Worm (Caenorhabditis elegans) whole organism, midembryonic: Measurements from ENCODE around the gene T04A6.1.

Experiments
- T22C8.4 ChIP-seq: fragments of 200-800 bp; sonication (Bioruptor generic); IDR thresholded peaks from 2 replicates; pipeline ENCODE4 v1.3.6; 2022; ENCODE audit warnings: missing genetic modification characterization, missing compliant biosample characterization
- cog-1 ChIP-seq: sonication (generic microtip); optimal IDR thresholded peaks from 2 replicates; lab custom pipeline; 2016; ENCODE audit warnings: missing genetic modification characterization, missing compliant biosample characterization
- flt-1 ChIP-seq: fragments of 200-800 bp; sonication (Bioruptor generic); IDR thresholded peaks from 2 replicates; pipeline ENCODE4 v1.3.6; 2022; ENCODE audit warnings: missing genetic modification characterization, missing compliant biosample characterization
- klf-2 ChIP-seq: fragments of 200-800 bp; sonication (Bioruptor generic); conservative IDR thresholded peaks from 2 replicates; pipeline ENCODE4 v1.3.6; 2022; ENCODE audit warnings: missing genetic modification reagents, missing genetic modification characterization, missing compliant biosample characterization
- med-1 ChIP-seq: sonication (generic microtip); optimal IDR thresholded peaks from 2 replicates; lab custom pipeline; 2017; ENCODE audit warnings: missing genetic modification characterization, mild to moderate bottlenecking, missing compliant biosample characterization, antibody characterized with exemption, missing genetic modification reagents; ENCODE audit not compliant: insufficient read depth
- ref-1 ChIP-seq: fragments of 200-800 bp; sonication (Bioruptor generic); conservative IDR thresholded peaks from 2 replicates; pipeline ENCODE4 v1.3.6; 2022; ENCODE audit warnings: missing genetic modification reagents, missing genetic modification characterization, missing compliant biosample characterization
- tab-1 ChIP-seq: fragments of 200-800 bp; sonication (Bioruptor generic); IDR thresholded peaks from 2 replicates; pipeline ENCODE4 v1.3.6; 2022; ENCODE audit warnings: missing genetic modification characterization, missing compliant biosample characterization
- ztf-29 ChIP-seq: fragments of 200-800 bp; sonication (Bioruptor generic); IDR thresholded peaks from 2 replicates; pipeline ENCODE4 v1.3.6; 2022; ENCODE audit warnings: missing genetic modification reagents, missing genetic modification characterization, missing compliant biosample characterization

DNA sequence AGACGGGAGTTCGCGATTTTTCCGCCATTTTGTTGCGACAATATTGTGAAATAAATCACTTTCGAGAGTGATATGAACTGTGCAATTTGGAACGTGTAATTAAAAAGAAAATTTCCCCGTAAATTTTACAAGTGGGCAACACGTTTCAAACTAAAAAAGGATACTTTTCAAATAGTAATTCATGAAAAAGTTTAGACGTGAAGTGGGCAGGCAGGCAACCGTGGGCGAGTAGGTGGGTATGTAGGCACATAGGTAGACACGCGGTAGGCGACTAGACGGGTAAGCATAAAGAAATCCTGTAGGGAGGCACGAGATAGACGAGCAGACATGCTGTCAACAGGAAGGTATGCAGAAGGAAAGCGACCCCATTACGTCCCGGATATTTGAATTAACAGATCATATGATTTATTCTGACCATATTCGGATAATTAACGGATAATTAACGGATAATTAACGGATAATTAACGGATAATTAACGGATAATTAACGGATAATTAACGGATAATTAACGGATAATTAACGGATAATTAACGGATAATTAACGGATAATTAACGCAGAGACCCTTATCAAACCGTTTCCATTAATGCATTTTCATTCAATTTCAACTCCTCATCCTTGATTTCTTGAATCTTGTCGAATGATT is 22.9 kb upstream of the T04A6.1 start, which contains the start of gene R13A5.11:
- TF ChIP-seq tab-1 (no peak), cog-1 (tag; lab: Kevin White, UChicago) (no peak), klf-2 (GFP tag; lab: Robert Waterston, UW) (no peak), T22C8.4 (GFP tag; lab: Robert Waterston, UW) (no peak), flt-1 (GFP tag; lab: Robert Waterston, UW) (no peak), ref-1 (no peak), med-1 (GFP tag; lab: Kevin White, UChicago) (no peak), ztf-29 (GFP tag; lab: Robert Waterston, UW) (no peak)
